Worm (Caenorhabditis elegans): ENCODE measurements around the gene F25E5.2.

DNA sequence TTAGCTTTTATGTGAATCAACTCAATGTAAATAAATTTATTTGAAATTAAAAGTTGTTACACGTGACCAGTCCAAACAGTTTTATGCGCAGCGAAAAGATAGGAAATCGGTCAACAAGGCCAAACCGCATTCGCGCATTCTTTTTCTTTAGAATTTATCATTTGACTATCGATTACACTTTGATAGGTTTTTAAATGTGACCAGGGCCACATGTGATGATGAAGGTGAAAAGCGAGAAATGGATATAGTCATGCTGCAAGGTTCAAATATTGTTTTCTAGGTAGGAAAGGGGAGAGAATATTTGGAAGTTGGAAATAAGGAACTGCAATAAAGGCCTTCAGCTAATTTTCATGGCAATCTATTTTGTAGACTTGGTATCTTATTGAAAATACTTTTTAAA lies 18.2 kb upstream of the F25E5.2 start:
- TF ChIP-seq B0261.1 (tag; optimal IDR thresholded peaks at IDR 0.05) (no peak), bed-1 (GFP tag; IDR thresholded peaks at IDR 0.05) (no peak), D2030.7 (GFP tag; IDR thresholded peaks at IDR 0.05) (no peak), mel-28 (tag; optimal IDR thresholded peaks at IDR 0.05; ENCODE audit: borderline replicate concordance) (no peak)
